Fruit fly (Drosophila melanogaster): Measurements from ENCODE around the gene mab-21.
A peak's percentile ranks its signal among the peaks of the same experiment; 100 is the strongest.

mab-21 gene

dm6 chrX:5992141-5992540 is 20.8 kb downstream of the mab-21 start (continued):
- TF ChIP-seq CG34422 (GFP tag; IDR thresholded peaks at IDR 0.05): no peak
- peak; percentile 54 for TF ChIP-seq CG1603 (tag; optimal IDR thresholded peaks at IDR 0.05)
- no peak for TF ChIP-seq Scr (GFP tag; IDR thresholded peaks at IDR 0.05; ENCODE audit: partially characterized antibody)
- no peak for TF ChIP-seq Abd-B (GFP tag; optimal IDR thresholded peaks at IDR 0.05)
- TF ChIP-seq CG9609 (GFP tag; optimal IDR thresholded peaks at IDR 0.05): no peak
- peak; percentile 0 for TF ChIP-seq Blimp-1 (GFP tag; optimal IDR thresholded peaks at IDR 0.05)
- peak; percentile 25; the same call in 1 of the 2 replicates for TF ChIP-seq Bgb (GFP tag; IDR thresholded peaks at IDR 0.05; ENCODE audit: partially characterized antibody)
- TF ChIP-seq CG12391 (tag; optimal IDR thresholded peaks at IDR 0.05): peak; percentile 7
- TF ChIP-seq CG42726 (GFP tag; IDR thresholded peaks at IDR 0.05; ENCODE audit: partially characterized antibody): peak; percentile 61; the same call in 1 of the 2 replicates
- no peak for TF ChIP-seq Ravus (GFP tag; IDR thresholded peaks at IDR 0.05)
- TF ChIP-seq CG2712 (tag; optimal IDR thresholded peaks at IDR 0.05): peak; percentile 10
- no peak for TF ChIP-seq Gsc (GFP tag; IDR thresholded peaks at IDR 0.05)
- TF ChIP-seq pnt (GFP tag; optimal IDR thresholded peaks at IDR 0.05): no peak
- no peak for TF ChIP-seq Doc3 (GFP tag; IDR thresholded peaks at IDR 0.05; ENCODE audit: partially characterized antibody)
- TF ChIP-seq dimm (GFP tag; IDR thresholded peaks at IDR 0.05): no peak
- no peak for TF ChIP-seq Awh (GFP tag; IDR thresholded peaks at IDR 0.05)
- no peak for TF ChIP-seq lab (GFP tag; optimal IDR thresholded peaks at IDR 0.05)
- no peak for TF ChIP-seq Antp (GFP tag; optimal IDR thresholded peaks at IDR 0.05)
- TF ChIP-seq zen2 (GFP tag; IDR thresholded peaks at IDR 0.05; ENCODE audit: partially characterized antibody): no peak
- TF ChIP-seq Hmx (GFP tag; optimal IDR thresholded peaks at IDR 0.05): no peak
- TF ChIP-seq gce (GFP tag; IDR thresholded peaks at IDR 0.05): no peak
- no peak for TF ChIP-seq Dll (GFP tag; IDR thresholded peaks at IDR 0.05; ENCODE audit: partially characterized antibody)
- TF ChIP-seq CG8924 (tag; optimal IDR thresholded peaks at IDR 0.05): no peak
- no peak for TF ChIP-seq CG17802 (tag; optimal IDR thresholded peaks at IDR 0.05)
- TF ChIP-seq CG14441 (GFP tag; IDR thresholded peaks at IDR 0.05): no peak
- no peak for TF ChIP-seq ken (GFP tag; IDR thresholded peaks at IDR 0.05)
- no peak for TF ChIP-seq Sox100B (GFP tag; optimal IDR thresholded peaks at IDR 0.05)
- TF ChIP-seq tgo (GFP tag; IDR thresholded peaks at IDR 0.05): no peak
- TF ChIP-seq Opbp (GFP tag; IDR thresholded peaks at IDR 0.05; ENCODE audit: partially characterized antibody): peak; percentile 32; the same call in 1 of the 3 replicates
- peak; percentile 76 for TF ChIP-seq Ets65A (GFP tag)
- peak in 1 of 2 experiments; percentile 54 for TF ChIP-seq Pdp1 (GFP tag; optimal IDR thresholded peaks at IDR 0.05)
- peak; percentile 5 for TF ChIP-seq CG10267 (tag; optimal IDR thresholded peaks at IDR 0.05)
- TF ChIP-seq Ets97D (GFP tag; optimal IDR thresholded peaks at IDR 0.05): no peak
- TF ChIP-seq sug (tag; optimal IDR thresholded peaks at IDR 0.05): no peak
- TF ChIP-seq CG13287 (GFP tag; IDR thresholded peaks at IDR 0.05; ENCODE audit: partially characterized antibody): peak; percentile 8; the same call in 1 of the 2 replicates
- no peak for TF ChIP-seq Doc2 (GFP tag; IDR thresholded peaks at IDR 0.05)
- TF ChIP-seq Stat92E (GFP tag; optimal IDR thresholded peaks at IDR 0.05): no peak
- TF ChIP-seq NfI (GFP tag; optimal IDR thresholded peaks at IDR 0.05): peak; percentile 26
- TF ChIP-seq yki (optimal IDR thresholded peaks at IDR 0.05): peak; percentile 18
- TF ChIP-seq HLH3B (GFP tag; IDR thresholded peaks at IDR 0.05): no peak
- TF ChIP-seq croc (GFP tag; conservative IDR thresholded peaks at IDR 0.05): no peak
- peak; percentile 5 for TF ChIP-seq HLHmδ (GFP tag; optimal IDR thresholded peaks at IDR 0.05)
- TF ChIP-seq odd (GFP tag; optimal IDR thresholded peaks at IDR 0.05): no peak
- no peak for TF ChIP-seq chm (GFP tag; IDR thresholded peaks at IDR 0.05)
- no peak for TF ChIP-seq cas (GFP tag; IDR thresholded peaks at IDR 0.05)
- no peak for TF ChIP-seq CG7357 (GFP tag; IDR thresholded peaks at IDR 0.05)
- TF ChIP-seq CG7987 (GFP tag; optimal IDR thresholded peaks at IDR 0.05): no peak
- TF ChIP-seq nom (GFP tag; optimal IDR thresholded peaks at IDR 0.05): no peak
- TF ChIP-seq CG17912 (GFP tag; optimal IDR thresholded peaks at IDR 0.05): peak; percentile 12
- TF ChIP-seq gsb-n (tag; optimal IDR thresholded peaks at IDR 0.05): peak; percentile 20
